Fruit fly (Drosophila melanogaster) whole organism: Measurements from ENCODE around the gene dj.

ENCODE experiments used
- CG8478 ChIP-seq: fragments of >200 bp; optimal IDR thresholded peaks from 2 replicates; lab custom pipeline; 2018; ENCODE audit warnings: inconsistent platforms
- pan ChIP-seq: fragments of >200 bp; optimal IDR thresholded peaks from 2 replicates; lab custom pipeline; 2017
- psq ChIP-seq: fragments of >200 bp; optimal IDR thresholded peaks from 2 replicates; lab custom pipeline; 2017

dm6 chr3R:7088837-7089361 is 29.8 kb downstream of the dj start:
- TF ChIP-seq pan (lab: Kevin White, UChicago) (no peak), CG8478 (no peak), psq (lab: Kevin White, UChicago) (no peak)
